Worm (Caenorhabditis elegans): Measurements from ENCODE around the gene npr-32.
A peak's percentile ranks its signal among the peaks of the same experiment; 100 is the strongest.

- TF ChIP-seq egl-43 (GFP tag; IDR thresholded peaks at IDR 0.05), result no peak
- peak; percentile 46 for TF ChIP-seq mep-1 (tag; optimal IDR thresholded peaks at IDR 0.05)
- no peak for TF ChIP-seq nhr-10 (tag; optimal IDR thresholded peaks at IDR 0.05)
- no peak for TF ChIP-seq Y75B8A.6 (GFP tag; IDR thresholded peaks at IDR 0.05)
- no peak for TF ChIP-seq lir-3 (tag; optimal IDR thresholded peaks at IDR 0.05)
- TF ChIP-seq F44E2.7 (GFP tag; IDR thresholded peaks at IDR 0.05), result no peak
- TF ChIP-seq nhr-11 (tag; optimal IDR thresholded peaks at IDR 0.05), result no peak
- TF ChIP-seq mes-2 (tag; optimal IDR thresholded peaks at IDR 0.05; ENCODE audit: poor library complexity, severe bottlenecking), result no peak
- TF ChIP-seq lsy-2 (tag; optimal IDR thresholded peaks at IDR 0.05), result no peak
- TF ChIP-seq mdl-1 (tag; optimal IDR thresholded peaks at IDR 0.05), result peak in 1 of 2 experiments; percentile 33
- no peak for TF ChIP-seq lin-39 (tag; optimal IDR thresholded peaks at IDR 0.05)
- TF ChIP-seq spr-1 (tag; optimal IDR thresholded peaks at IDR 0.05), result no peak
- no peak for TF ChIP-seq ceh-62 (tag; optimal IDR thresholded peaks at IDR 0.05)
Measured at ce11 chrIV:17245200-17245599, 14.3 kb upstream of the npr-32 start, which contains the start of gene ZK550.2.

All from whole organism, L4 larva.